Fruit fly (Drosophila melanogaster): ENCODE results near the gene CG9986.
A peak's percentile ranks its signal among the peaks of the same experiment; 100 is the strongest.

Gene CG9986

DNA sequence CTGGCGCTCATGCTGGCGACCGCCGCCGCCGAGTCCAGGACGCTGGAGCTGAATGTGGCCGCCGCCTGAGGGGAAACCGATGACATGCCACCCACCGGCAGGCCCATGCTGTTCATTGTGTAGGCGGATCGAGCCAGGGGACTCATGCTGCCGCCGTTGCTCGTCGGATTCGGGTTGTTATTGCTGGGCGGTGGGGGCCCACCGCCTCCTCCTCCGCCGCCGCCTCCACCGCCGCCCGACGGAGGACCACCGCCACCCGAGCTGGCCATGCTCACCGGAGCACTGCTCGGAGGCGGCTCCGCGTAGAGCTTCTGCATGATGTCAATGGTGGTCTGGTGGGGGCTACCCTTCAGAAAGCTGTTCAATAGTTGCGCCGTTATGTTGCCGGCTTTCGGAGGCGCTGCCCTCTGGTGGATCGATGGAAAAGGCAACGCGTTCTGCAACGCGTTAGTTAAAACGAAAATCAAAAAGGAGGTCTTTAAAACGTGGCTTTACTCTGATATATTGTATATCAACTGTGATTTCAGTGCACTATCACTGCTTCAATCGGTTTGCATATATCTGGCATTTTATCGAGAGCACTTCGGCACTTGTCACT lies 21.5 kb upstream of the CG9986 start:
- TF ChIP-seq CG17801 (GFP tag; optimal IDR thresholded peaks at IDR 0.05; ENCODE audit: partially characterized antibody) = no peak

DNA sequence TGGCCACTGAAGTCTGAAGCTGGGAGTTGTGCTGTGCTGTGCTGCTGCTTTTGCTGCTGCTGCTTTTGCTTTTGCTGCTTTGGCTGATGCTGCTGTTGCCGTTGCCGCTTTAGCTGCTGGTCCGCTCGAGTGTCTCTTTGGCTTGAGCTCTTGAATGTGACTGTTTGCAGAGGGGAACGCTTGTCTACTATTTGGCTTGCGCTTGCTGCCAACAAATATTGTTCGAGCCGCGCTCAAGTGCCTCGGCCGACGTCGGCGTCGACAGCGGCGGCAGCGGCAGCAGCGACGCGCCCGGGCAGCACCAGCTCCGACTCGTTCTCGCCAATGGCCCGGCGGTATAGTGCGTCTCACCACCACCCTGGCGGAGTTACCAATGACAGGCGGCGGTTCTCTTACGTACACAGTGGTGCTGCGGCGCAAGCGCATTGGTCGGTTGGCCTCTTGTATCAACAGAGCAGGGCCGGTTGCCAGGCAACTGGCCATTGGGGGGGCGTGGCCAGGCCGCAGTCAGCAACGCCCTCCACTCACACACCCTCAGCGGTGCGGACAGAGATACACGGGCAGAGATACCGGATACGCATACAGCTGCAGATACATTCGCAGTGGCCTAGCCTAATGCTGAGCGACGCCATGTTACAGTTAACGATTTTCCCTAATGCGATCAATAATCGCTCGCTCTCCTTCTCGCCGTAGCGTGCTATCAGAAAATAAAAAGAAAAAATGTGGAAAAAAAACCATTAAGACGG lies 20.6 kb upstream of the CG9986 start, which contains the start of gene fkh:
Gene fkh, minus strand, starts transcription at position 189 of the 746 bp plus-strand sequence.
- TF ChIP-seq CG17801 (GFP tag; optimal IDR thresholded peaks at IDR 0.05; ENCODE audit: partially characterized antibody) = no peak

DNA sequence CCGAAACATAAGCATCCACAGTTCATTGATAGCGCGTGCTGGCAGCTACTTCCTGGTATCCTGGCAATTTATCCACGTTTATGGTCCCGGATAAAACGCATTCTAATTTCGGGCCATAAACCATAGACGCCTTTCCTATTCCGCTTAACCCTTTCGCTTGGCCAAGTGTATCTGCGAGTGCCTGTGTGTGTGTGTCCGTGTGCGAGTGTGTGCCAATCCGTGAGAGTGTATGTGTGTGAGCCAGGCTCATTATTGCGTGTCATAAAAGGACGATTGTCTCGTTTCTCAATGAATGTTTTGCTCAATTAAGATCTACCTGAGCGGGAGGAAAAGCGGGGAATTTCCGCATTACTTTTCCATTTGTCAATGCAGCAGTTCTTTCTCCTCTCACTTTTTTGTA lies 19.7 kb upstream of the CG9986 start:
- no peak for TF ChIP-seq CG17801 (GFP tag; optimal IDR thresholded peaks at IDR 0.05; ENCODE audit: partially characterized antibody)

DNA sequence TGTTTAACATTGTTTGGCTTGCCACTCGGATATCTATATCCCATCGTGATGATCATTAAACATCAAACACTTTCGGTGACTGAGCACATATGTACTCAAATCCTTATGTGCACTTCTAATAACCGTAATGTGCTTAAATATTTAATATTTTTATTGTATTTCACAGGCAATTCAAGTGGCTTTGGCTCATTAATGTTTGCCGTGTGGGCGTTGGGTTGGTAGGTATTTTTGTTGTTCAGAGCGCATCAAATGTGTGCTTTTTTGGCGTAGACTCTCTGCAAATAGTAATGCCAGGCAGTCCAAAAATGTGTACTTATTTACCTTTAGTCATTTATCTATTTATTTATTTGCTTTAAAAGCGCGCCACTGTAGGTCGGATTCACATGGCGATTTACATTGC lies 18.9 kb upstream of the CG9986 start:
- no peak for TF ChIP-seq CG17801 (GFP tag; optimal IDR thresholded peaks at IDR 0.05; ENCODE audit: partially characterized antibody)

DNA sequence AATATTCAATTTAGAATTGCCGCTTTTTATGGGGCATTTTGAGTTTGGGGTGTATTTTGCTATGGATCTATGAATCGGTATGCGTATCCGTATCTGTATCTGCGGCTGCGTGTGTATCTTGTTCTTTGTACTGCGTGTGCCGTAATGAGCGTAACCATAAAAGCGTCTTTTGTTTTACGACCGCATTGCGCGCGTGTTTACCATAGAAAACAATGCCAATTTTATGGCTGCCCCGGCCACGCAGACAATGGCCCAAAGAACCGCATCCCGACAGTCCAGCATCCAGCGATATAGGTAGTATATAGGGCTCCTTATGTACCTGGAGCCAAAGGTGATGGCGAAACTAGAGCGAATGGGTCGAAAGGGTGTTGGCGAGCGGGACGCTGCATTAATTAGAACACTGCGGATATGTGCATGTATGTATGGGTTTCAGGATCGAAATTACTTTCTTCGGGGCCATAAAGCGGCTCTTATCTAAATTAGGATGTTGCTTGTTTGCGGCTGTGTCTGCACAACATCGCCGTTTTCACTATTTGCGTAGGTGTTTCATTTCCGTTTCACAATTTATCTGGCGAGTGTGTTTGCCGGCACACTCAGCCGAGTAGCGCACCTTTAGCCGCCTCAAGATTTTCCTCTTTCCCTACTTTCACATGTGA lies 17.4 kb upstream of the CG9986 start:
- TF ChIP-seq CG17801 (GFP tag; optimal IDR thresholded peaks at IDR 0.05; ENCODE audit: partially characterized antibody) = no peak

DNA sequence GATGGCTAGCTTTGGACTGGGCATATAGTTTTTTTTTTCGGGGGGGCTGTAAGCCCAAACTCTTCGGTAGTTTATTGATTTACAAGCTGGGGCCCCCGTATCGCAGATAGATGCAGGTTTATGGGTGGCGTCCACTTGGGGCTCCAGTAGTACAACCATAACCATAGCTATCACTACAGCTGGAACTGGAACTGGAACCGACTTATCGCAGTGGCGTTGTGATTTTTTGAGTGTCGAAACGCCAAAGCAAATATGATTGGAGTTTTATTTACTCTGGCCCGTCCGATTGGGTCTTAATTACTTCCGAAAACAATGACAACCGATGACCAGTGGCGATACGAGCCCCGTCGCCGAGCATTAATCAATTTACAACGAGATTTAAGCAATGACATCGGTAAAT lies 15.4 kb upstream of the CG9986 start:
- no peak for TF ChIP-seq CG17801 (GFP tag; optimal IDR thresholded peaks at IDR 0.05; ENCODE audit: partially characterized antibody)

DNA sequence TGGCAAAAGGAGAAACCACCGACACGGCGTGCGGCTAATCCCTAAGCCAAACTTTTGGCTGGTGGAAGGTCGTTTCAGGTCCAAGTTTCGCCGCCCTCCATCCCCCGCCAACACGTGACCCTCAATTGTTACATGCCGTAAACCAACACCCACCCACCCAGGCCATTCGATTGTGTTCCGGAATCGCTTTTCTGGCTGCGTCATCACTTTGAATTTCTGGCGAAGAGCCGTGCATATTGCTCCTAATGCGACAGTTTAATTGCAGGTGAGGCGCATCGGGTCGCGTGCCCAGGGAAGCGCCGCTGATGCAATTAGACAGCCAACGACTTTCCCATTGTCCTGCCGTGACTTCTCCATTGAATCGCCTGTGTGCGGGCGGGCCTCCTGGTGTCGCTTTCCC lies 11.0 kb upstream of the CG9986 start:
- TF ChIP-seq CG17801 (GFP tag; optimal IDR thresholded peaks at IDR 0.05; ENCODE audit: partially characterized antibody) = no peak

DNA sequence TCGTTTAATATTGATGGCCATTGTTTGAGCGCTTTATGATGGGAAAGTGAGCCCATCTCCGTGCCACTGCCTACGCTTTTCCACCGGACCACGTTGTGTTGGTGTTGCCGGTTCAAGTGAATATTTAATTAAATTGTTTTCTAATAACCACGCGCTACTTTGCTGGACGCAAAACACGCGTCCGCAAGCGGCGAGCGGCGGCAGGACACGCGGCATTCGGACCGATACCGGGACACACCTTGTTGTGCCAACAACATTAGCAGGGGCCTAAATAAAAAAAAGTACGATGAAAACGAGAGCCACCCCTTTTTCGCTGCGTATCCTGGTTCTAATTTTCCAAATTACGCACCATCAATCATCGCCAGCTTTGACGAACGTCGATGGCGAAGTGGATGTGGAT lies 10.0 kb upstream of the CG9986 start:
- no peak for TF ChIP-seq CG17801 (GFP tag; optimal IDR thresholded peaks at IDR 0.05; ENCODE audit: partially characterized antibody)

DNA sequence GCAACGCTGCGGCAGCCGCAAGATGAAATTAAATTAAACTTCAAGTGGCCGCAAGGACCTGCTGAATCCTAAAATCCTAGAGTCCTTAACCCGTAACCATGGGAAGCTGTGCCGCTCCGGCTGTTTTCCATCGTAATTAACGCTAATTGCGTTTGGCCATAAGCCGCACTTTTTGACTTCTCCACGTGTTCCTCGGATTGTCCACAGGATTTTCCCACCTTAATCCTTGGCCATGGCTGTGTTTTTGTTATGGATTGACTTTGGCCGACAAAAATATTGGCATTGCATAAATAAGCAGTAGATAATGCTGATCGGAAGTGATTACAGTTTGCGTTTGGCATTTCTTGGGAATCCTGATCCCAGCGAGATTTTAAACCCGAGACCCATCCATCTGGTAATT lies 9.5 kb upstream of the CG9986 start:
- no peak for TF ChIP-seq CG17801 (GFP tag; optimal IDR thresholded peaks at IDR 0.05; ENCODE audit: partially characterized antibody)

DNA sequence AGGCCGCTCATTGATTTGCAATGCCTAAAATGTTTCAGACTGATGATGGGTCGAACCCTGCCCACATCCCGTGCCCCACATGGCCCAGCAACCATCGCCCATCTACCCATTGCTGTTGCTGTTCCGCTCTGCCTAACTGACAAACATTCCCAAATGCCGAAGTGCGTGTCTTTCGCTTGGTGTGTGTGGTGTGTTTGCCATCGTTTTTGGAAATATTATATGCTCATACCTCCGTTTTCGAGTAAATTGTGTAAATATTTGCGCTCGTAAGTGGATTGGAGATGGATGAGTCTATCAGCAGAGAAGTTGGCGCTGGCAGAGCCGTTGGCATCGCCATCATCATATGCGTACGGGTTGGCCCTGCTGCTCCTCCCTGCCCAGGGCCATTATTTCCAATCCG lies 8.4 kb upstream of the CG9986 start:
- TF ChIP-seq CG17801 (GFP tag; optimal IDR thresholded peaks at IDR 0.05; ENCODE audit: partially characterized antibody) = no peak

DNA sequence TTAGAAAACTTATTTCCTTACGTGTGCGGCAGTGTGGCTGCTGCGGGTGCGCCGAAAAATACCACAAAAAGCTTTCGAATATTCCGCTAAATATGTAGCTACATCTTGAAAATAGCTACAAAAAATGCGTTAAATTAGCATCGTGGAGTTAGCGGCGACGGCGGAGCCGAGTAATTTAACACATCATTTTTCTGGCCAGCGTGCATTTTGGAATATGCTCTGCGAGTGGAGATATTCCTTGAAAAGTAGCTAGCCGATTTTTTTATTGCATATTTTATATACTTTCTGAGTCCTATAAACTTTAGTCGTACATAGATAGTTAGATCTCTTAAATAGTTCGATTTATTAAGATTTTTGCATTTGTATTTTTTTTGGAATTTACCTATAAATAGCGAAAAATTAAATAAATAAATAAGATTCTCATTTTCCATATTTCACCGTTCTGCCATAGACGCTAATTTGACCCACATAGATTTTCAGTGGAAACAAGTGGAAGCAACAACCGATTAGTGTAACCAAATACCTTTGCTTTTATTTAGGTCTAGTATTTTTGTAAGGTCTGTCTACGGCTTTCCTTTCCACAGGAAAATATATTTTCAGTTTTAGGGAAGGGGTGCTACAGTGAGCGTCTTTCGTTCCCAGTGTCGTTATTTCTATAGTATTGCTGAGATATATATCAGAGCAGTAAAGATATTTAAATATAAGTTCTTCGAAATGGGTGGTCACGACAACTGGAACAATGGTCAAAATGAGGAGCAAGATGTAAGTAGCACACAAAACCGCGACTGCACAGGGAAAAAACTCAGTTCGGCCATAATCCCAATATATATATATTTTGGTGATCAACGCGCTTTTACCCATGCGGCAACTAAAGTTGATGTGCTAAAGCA lies 6.4 kb upstream of the CG9986 start, which contains the start of the genes Noa36 and Hrb98DE:
Gene Noa36, minus strand, starts transcription at position 51 of the 890 bp plus-strand sequence.
Gene Hrb98DE, plus strand, starts transcription at position 597 of the 890 bp plus-strand sequence.
- TF ChIP-seq CG17801 (GFP tag; optimal IDR thresholded peaks at IDR 0.05; ENCODE audit: partially characterized antibody) = no peak

DNA sequence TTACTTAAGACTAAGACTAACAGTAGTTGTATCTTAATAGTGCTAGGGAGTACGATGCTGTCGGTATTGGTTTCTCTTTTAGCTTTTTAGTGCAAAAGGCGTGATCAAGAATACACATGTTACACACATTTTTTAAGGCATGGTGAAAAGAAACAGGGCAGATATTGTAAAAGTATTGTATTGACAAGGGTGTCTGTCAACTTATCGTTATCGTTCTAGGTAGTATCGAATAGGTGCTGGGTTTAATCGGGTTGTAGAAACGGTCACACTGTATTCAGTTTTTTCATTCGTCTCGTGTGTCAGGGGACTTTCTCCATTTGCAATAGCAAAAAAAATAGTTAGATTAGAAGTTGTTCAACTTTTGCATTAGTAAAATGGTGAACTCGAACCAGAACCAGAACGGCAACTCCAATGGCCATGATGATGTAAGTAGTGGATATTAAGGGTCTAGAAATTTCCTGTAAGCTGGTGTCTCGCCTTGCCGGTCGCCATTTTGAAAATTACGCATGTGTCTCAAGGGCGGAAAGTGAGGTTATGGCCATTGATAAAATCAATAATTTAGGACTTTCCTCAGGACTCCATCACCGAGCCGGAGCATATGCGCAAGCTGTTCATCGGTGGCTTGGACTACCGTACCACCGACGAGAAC lies 5.6 kb upstream of the CG9986 start:
- peak; percentile 38 for TF ChIP-seq CG17801 (GFP tag; optimal IDR thresholded peaks at IDR 0.05; ENCODE audit: partially characterized antibody)

DNA sequence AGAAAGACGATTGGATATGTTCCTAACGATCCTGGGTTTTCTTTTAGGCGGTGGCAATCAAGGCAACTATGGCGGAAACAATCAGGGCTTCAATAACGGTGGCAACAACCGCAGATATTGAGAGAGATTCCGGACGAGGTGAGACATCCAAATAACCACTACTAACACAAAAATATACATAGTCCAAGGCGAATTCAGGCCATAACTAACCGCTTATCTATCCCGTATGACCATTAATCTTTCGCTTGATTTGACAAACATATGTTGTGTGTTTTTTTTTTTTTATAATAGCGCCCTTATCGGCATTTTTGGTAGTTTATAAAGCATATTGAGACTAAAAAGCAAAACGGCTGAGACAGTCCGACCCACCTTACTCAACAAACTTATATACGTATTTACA lies 2.3 kb upstream of the CG9986 start:
- TF ChIP-seq CG17801 (GFP tag; optimal IDR thresholded peaks at IDR 0.05; ENCODE audit: partially characterized antibody) = no peak

DNA sequence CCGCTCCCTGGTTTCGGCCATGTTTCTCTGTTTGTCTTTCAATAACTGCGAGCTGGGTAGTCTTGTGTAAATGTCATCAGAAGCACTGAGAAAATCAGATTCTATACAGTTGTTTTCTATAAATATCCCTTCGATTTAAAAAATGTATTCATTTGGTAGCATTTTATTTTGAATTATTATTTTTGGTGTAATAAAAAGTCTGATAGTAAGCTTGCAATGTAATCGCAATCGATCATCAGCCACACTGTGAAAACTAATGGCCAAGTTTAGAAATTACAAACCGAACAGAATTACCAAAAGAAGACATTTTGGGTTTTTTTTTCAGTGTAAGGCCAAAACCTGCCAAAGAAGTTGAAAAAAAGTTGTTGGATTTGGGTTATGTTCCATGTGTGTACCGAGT lies 14.9 kb downstream of the CG9986 start:
- no peak for TF ChIP-seq CG17801 (GFP tag; optimal IDR thresholded peaks at IDR 0.05; ENCODE audit: partially characterized antibody)

DNA sequence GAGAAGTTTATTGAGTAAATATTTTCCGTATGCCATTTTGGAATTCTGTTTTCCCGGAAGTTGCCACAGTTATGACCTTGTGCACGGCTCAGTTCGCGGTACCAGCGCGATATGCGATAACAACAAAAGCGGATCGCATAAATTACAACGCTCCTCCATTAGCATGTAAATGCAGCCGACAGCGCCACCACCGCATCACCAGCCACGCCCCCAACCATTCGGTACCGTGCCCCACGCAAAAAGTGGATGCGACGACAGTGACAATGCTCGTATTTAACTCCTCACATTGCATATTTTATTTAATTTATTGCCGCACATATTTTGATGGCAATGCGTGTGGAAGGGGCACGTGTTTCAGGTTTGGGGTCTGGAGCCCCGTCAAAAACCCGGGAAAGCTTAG lies 17.2 kb downstream of the CG9986 start:
- TF ChIP-seq CG17801 (GFP tag; optimal IDR thresholded peaks at IDR 0.05; ENCODE audit: partially characterized antibody) = no peak
